Fruit fly (Drosophila melanogaster): ENCODE measurements around the gene Zcchc7.
A peak's percentile ranks its signal among the peaks of the same experiment; 100 is the strongest.

The Zcchc7 gene

DNA sequence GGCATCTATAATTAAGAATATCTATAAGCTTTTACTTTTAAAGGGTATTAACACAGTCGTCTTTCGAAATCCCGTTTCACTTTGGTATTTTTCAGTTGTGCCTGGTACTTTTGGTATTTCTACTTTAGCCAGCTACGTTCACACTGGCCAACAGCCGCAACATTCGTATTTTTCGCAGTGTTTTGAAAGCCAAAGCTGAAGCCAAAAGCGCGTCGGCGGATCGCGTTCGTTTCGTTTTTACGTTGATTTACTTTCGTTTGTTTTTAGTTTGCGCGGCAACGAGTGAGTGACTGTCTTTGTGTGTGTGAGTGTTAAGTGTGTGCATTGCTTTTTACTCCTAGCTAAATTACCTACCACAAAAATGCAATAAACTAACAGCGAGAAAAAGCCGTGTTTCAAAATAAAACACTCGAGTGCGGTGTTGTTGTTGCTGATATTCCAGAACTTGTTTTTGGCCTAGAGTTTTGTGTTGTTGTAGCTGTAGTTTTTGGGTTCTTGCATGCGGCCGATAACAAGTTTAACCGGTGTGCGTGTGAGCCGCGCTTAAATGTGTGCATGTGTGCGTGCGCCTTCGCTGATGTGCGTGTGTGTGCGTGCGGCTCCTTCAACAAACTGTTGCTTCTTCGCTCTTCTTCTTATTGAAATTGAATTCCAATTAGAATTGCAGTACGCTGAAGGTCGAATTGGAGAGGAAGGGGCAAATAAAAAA lies 20.1 kb downstream of the Zcchc7 start, which contains the start of gene Lmpt:
TSS of gene Lmpt (plus strand) at position 173 of the 709 bp plus-strand sequence.
- TF ChIP-seq her (GFP tag; optimal IDR thresholded peaks at IDR 0.05): no peak
- TF ChIP-seq ro (GFP tag; IDR thresholded peaks at IDR 0.05): no peak
- TF ChIP-seq CG6765 (GFP tag; optimal IDR thresholded peaks at IDR 0.05): no peak
- TF ChIP-seq GATAe (GFP tag; conservative IDR thresholded peaks at IDR 0.05): no peak
- peak; percentile 7 for TF ChIP-seq BEAF-32 (GFP tag; optimal IDR thresholded peaks at IDR 0.05)
- TF ChIP-seq gcm (GFP tag; optimal IDR thresholded peaks at IDR 0.05): no peak
- no peak for TF ChIP-seq h (optimal IDR thresholded peaks at IDR 0.05)
- TF ChIP-seq CG33557 (GFP tag; optimal IDR thresholded peaks at IDR 0.05): no peak
- TF ChIP-seq shn (GFP tag; optimal IDR thresholded peaks at IDR 0.05): no peak
- no peak for TF ChIP-seq lmd (GFP tag; IDR thresholded peaks at IDR 0.05)
- TF ChIP-seq E2f2 (GFP tag; IDR thresholded peaks at IDR 0.05): peak; percentile 84
- no peak for TF ChIP-seq bab2 (GFP tag; optimal IDR thresholded peaks at IDR 0.05)
- TF ChIP-seq Spps (tag; optimal IDR thresholded peaks at IDR 0.05): no peak
- peak in 1 of 2 experiments; percentile 38 for TF ChIP-seq Hr78 (GFP tag; optimal IDR thresholded peaks at IDR 0.05)
- no peak for TF ChIP-seq lov (optimal IDR thresholded peaks at IDR 0.05)
- no peak for TF ChIP-seq lov (GFP tag; IDR thresholded peaks at IDR 0.05)
- no peak for TF ChIP-seq hkb (optimal IDR thresholded peaks at IDR 0.05)
- no peak for TF ChIP-seq hkb (GFP tag; IDR thresholded peaks at IDR 0.05)
- no peak for TF ChIP-seq slou (GFP tag; optimal IDR thresholded peaks at IDR 0.05)
- no peak for TF ChIP-seq CG30020 (tag; optimal IDR thresholded peaks at IDR 0.05)
- TF ChIP-seq Ets65A (GFP tag): no peak
- TF ChIP-seq jumu (GFP tag; optimal IDR thresholded peaks at IDR 0.05): no peak
- TF ChIP-seq Jarid2 (GFP tag; optimal IDR thresholded peaks at IDR 0.05): peak; percentile 75
- peak; percentile 73 for TF ChIP-seq pzg (GFP tag; optimal IDR thresholded peaks at IDR 0.05)
- TF ChIP-seq Lhr (GFP tag; optimal IDR thresholded peaks at IDR 0.05): peak; percentile 49
- TF ChIP-seq CG5180 (GFP tag; optimal IDR thresholded peaks at IDR 0.05): no peak
- peak; percentile 5 for TF ChIP-seq nom (GFP tag; optimal IDR thresholded peaks at IDR 0.05)
- TF ChIP-seq CG2199 (GFP tag; IDR thresholded peaks at IDR 0.05): 0 out of 3 replicates have a peak, but pooled peaks have one; percentile 58
- TF ChIP-seq CG1529 (GFP tag; optimal IDR thresholded peaks at IDR 0.05): no peak
- TF ChIP-seq CG10565 (GFP tag; optimal IDR thresholded peaks at IDR 0.05): no peak
- TF ChIP-seq Hr51 (GFP tag; optimal IDR thresholded peaks at IDR 0.05): no peak
- TF ChIP-seq CG17361 (GFP tag; IDR thresholded peaks at IDR 0.05): no peak
- peak; percentile 40 for TF ChIP-seq HmgZ (tag; optimal IDR thresholded peaks at IDR 0.05)
- peak; percentile 14 for TF ChIP-seq grau (tag; optimal IDR thresholded peaks at IDR 0.05)
- TF ChIP-seq sob (GFP tag; IDR thresholded peaks at IDR 0.05): no peak
- no peak for TF ChIP-seq CG7745 (tag; optimal IDR thresholded peaks at IDR 0.05)
- no peak for TF ChIP-seq Mes4 (GFP tag; optimal IDR thresholded peaks at IDR 0.05)
- TF ChIP-seq ken (GFP tag; IDR thresholded peaks at IDR 0.05): no peak
- TF ChIP-seq sens-2 (GFP tag; IDR thresholded peaks at IDR 0.05): no peak
- no peak for TF ChIP-seq caup (GFP tag; optimal IDR thresholded peaks at IDR 0.05; ENCODE audit: severe bottlenecking)
- TF ChIP-seq CG7556 (GFP tag; optimal IDR thresholded peaks at IDR 0.05): no peak
- TF ChIP-seq CG12299 (tag; optimal IDR thresholded peaks at IDR 0.05): no peak
- peak; percentile 8 for TF ChIP-seq CG31365 (tag; optimal IDR thresholded peaks at IDR 0.05)
- no peak for TF ChIP-seq Ptx1 (GFP tag; IDR thresholded peaks at IDR 0.05)
- TF ChIP-seq lilli (GFP tag; optimal IDR thresholded peaks at IDR 0.05): no peak
- peak; percentile 40 for TF ChIP-seq Fer1 (GFP tag; optimal IDR thresholded peaks at IDR 0.05)
- TF ChIP-seq CG8924 (tag; optimal IDR thresholded peaks at IDR 0.05): peak; percentile 0
- no peak for TF ChIP-seq dimm (GFP tag; IDR thresholded peaks at IDR 0.05)
- TF ChIP-seq CG15696 (tag; optimal IDR thresholded peaks at IDR 0.05): no peak
- TF ChIP-seq CrebB (tag; optimal IDR thresholded peaks at IDR 0.05): no peak
- peak; percentile 27 for TF ChIP-seq CG15601 (tag; optimal IDR thresholded peaks at IDR 0.05)

Data from whole organism, embryonic.